Fruit fly (Drosophila melanogaster): Measurements from ENCODE around the gene CG31937.

Gene CG31937

DNA sequence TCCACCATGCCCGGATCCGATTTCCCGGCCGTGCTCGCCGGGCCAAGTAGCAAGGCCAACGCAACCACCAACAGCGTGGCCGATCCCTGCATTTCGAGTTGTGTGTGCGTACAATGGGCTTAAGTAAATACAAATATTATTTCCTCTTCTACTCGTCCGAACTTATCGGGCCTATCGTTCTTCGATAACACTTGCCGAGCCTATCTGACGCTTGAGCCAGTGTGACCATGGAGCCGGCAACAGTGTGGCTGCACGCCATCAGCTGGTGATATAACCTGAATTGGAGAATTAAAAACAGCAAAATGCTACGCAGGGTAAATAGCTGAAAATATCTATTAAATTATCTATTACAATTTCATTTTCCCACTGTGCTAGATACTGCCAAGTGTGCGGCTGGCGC is 19.5 kb upstream of the CG31937 start, which contains the start of the genes CG17660 and mRpL48 (continued):
- TF ChIP-seq CG11456 (GFP tag; IDR thresholded peaks at IDR 0.05) (no peak), CG17802 (tag; optimal IDR thresholded peaks at IDR 0.05) (no peak), CG4707 (GFP tag; optimal IDR thresholded peaks at IDR 0.05) (peak; percentile 61), CG3995 (GFP tag; optimal IDR thresholded peaks at IDR 0.05) (no peak), YL-1 (GFP tag; optimal IDR thresholded peaks at IDR 0.05) (peak; percentile 94)

DNA sequence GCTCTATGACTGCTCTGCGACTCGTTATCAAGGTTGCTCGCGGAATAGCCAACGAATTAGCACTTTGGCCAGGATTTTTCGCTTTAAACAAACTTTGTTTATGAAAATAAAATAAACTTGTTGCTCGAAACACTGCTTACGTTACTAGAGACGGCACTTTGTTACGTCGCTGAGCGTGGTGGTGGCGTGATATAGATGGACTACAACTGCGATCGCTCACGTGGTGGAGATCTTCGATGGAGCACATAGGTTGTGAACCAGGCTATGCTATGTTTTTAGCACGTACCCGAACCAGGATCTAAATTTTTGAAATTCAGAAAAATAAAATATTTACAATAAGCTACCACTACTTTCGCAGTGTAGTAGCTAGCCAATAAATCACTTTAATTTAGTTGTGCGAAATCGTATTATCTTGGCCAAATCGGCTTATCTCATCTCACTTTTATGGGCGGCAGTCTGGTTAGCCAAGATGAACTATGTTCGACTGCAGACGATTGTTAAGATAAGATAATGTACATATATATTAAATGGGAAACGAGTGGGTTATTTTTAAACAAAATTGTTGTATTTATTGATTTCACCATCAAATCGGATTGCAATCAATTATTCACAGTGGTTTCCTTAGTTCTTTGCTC is 13.9 kb upstream of the CG31937 start, which contains the start of gene frtz:
frtz (minus strand) TSS at position 153 of the 635 bp plus-strand sequence.
- TF ChIP-seq D (optimal IDR thresholded peaks at IDR 0.05), result no peak
- TF ChIP-seq D (GFP tag; optimal IDR thresholded peaks at IDR 0.05), result no peak
- TF ChIP-seq HLH4C (GFP tag; IDR thresholded peaks at IDR 0.05; ENCODE audit: partially characterized antibody), result peak; percentile 63
- no peak for TF ChIP-seq lab (GFP tag; optimal IDR thresholded peaks at IDR 0.05)
- TF ChIP-seq CG12942 (GFP tag; optimal IDR thresholded peaks at IDR 0.05), result no peak
- TF ChIP-seq CG31388 (GFP tag; optimal IDR thresholded peaks at IDR 0.05), result no peak
- TF ChIP-seq scrt (GFP tag; optimal IDR thresholded peaks at IDR 0.05), result peak; percentile 71
- TF ChIP-seq CG6683 (GFP tag; optimal IDR thresholded peaks at IDR 0.05), result no peak
- no peak for TF ChIP-seq bigmax (GFP tag; optimal IDR thresholded peaks at IDR 0.05)
- no peak for TF ChIP-seq Six4 (GFP tag; optimal IDR thresholded peaks at IDR 0.05)
- no peak for TF ChIP-seq slp2 (GFP tag; optimal IDR thresholded peaks at IDR 0.05)
- no peak for TF ChIP-seq Xbp1 (GFP tag; optimal IDR thresholded peaks at IDR 0.05)
- TF ChIP-seq CG8089 (GFP tag; optimal IDR thresholded peaks at IDR 0.05), result no peak
- TF ChIP-seq dmrt99B (tag; optimal IDR thresholded peaks at IDR 0.05), result no peak
- no peak for TF ChIP-seq insv (GFP tag; optimal IDR thresholded peaks at IDR 0.05)
- TF ChIP-seq fru (optimal IDR thresholded peaks at IDR 0.05), result no peak
- no peak for TF ChIP-seq CG9215 (GFP tag; IDR thresholded peaks at IDR 0.05)
- peak; percentile 91; the same call in 1 of the 2 replicates for TF ChIP-seq amos (GFP tag; IDR thresholded peaks at IDR 0.05; ENCODE audit: partially characterized antibody)
- no peak for TF ChIP-seq Gsc (GFP tag; IDR thresholded peaks at IDR 0.05)
- TF ChIP-seq CG2199 (GFP tag; IDR thresholded peaks at IDR 0.05), result no peak
- TF ChIP-seq cas (GFP tag; IDR thresholded peaks at IDR 0.05), result no peak
- TF ChIP-seq chif (GFP tag; optimal IDR thresholded peaks at IDR 0.05), result peak in 1 of 2 experiments; percentile 33
- TF ChIP-seq Max (GFP tag; optimal IDR thresholded peaks at IDR 0.05), result no peak
- TF ChIP-seq CG5180 (GFP tag; optimal IDR thresholded peaks at IDR 0.05), result no peak
- no peak for TF ChIP-seq CG3163 (GFP tag; optimal IDR thresholded peaks at IDR 0.05)
- peak; percentile 24 for TF ChIP-seq sens (GFP tag)
- TF ChIP-seq CG10565 (GFP tag; optimal IDR thresholded peaks at IDR 0.05), result no peak
- TF ChIP-seq CG12659 (GFP tag; optimal IDR thresholded peaks at IDR 0.05), result peak; percentile 43
- TF ChIP-seq CG13287 (GFP tag; IDR thresholded peaks at IDR 0.05; ENCODE audit: partially characterized antibody), result peak; percentile 89
- TF ChIP-seq CG12155 (GFP tag; optimal IDR thresholded peaks at IDR 0.05), result peak; percentile 29
- TF ChIP-seq ems (GFP tag; optimal IDR thresholded peaks at IDR 0.05), result no peak
- TF ChIP-seq Bgb (GFP tag; IDR thresholded peaks at IDR 0.05; ENCODE audit: partially characterized antibody), result peak; percentile 90
- TF ChIP-seq Scr (GFP tag; IDR thresholded peaks at IDR 0.05; ENCODE audit: partially characterized antibody), result peak; percentile 78
- peak; percentile 87 for TF ChIP-seq sd (tag; optimal IDR thresholded peaks at IDR 0.05)
- no peak for TF ChIP-seq fd102C (GFP tag; optimal IDR thresholded peaks at IDR 0.05)
- TF ChIP-seq CG8281 (tag; optimal IDR thresholded peaks at IDR 0.05), result no peak
- TF ChIP-seq CG7556 (GFP tag; optimal IDR thresholded peaks at IDR 0.05), result no peak
- peak; percentile 55; the same call in 1 of the 3 replicates for TF ChIP-seq zfh1 (GFP tag; IDR thresholded peaks at IDR 0.05)
- TF ChIP-seq exex (tag; optimal IDR thresholded peaks at IDR 0.05), result peak; percentile 79
- no peak for TF ChIP-seq CG11247 (GFP tag; IDR thresholded peaks at IDR 0.05)
- peak; percentile 1 for TF ChIP-seq CG2116 (GFP tag; optimal IDR thresholded peaks at IDR 0.05)
- no peak for TF ChIP-seq pnt (GFP tag; optimal IDR thresholded peaks at IDR 0.05)
- no peak for TF ChIP-seq CG17802 (tag; optimal IDR thresholded peaks at IDR 0.05)
- no peak for TF ChIP-seq CG10366 (GFP tag; IDR thresholded peaks at IDR 0.05)
- no peak for TF ChIP-seq CG11085 (GFP tag; IDR thresholded peaks at IDR 0.05)

All from whole organism, embryonic.